Fruit fly (Drosophila melanogaster) whole organism, adult: Measurements from ENCODE around the gene CG7728.
A peak's percentile ranks its signal among the peaks of the same experiment; 100 is the strongest.

Source experiments
- CG11617 ChIP-seq: fragments of 200-800 bp; sonication (Bioruptor generic); optimal IDR thresholded peaks from 2 replicates; lab custom pipeline; 2017; ENCODE audit warnings: mild to moderate bottlenecking, missing biosample characterization, missing genetic modification reagents, missing genetic modification characterization
- CG1620 ChIP-seq: fragments of 200-800 bp; sonication (Bioruptor generic); optimal IDR thresholded peaks from 2 replicates; lab custom pipeline; 2016; ENCODE audit warnings: missing biosample characterization, missing genetic modification characterization
- CG5204 ChIP-seq: fragments of 200-800 bp; sonication (Bioruptor generic); optimal IDR thresholded peaks from 2 replicates; lab custom pipeline; 2016; ENCODE audit warnings: missing biosample characterization, missing genetic modification characterization
- CG7045 ChIP-seq: fragments of 200-800 bp; sonication (Bioruptor generic); optimal IDR thresholded peaks from 2 replicates; lab custom pipeline; 2017; ENCODE audit warnings: missing biosample characterization, mild to moderate bottlenecking, missing genetic modification characterization
- Crg-1 ChIP-seq: fragments of 200-800 bp; sonication (Bioruptor generic); optimal IDR thresholded peaks from 2 replicates; lab custom pipeline; 2016; ENCODE audit warnings: missing biosample characterization, missing genetic modification characterization
- Hr96 ChIP-seq: fragments of 200-800 bp; sonication (Bioruptor generic); optimal IDR thresholded peaks from 2 replicates; lab custom pipeline; 2016; ENCODE audit warnings: missing biosample characterization, missing genetic modification characterization
- Mnt ChIP-seq: fragments of 200-800 bp; sonication (Bioruptor generic); optimal IDR thresholded peaks from 2 replicates; lab custom pipeline; 2016; ENCODE audit warnings: missing biosample characterization, mild to moderate bottlenecking, missing genetic modification characterization
- bab1 ChIP-seq: fragments of 200-800 bp; sonication (Bioruptor generic); optimal IDR thresholded peaks from 3 replicates; lab custom pipeline; 2019; ENCODE audit warnings: missing biosample characterization, mild to moderate bottlenecking, missing genetic modification characterization, moderate library complexity
- cic ChIP-seq: fragments of 200-800 bp; sonication (Bioruptor generic); optimal IDR thresholded peaks from 2 replicates; lab custom pipeline; 2017; ENCODE audit warnings: missing biosample characterization, mild to moderate bottlenecking, missing genetic modification characterization, moderate library complexity
- kay ChIP-seq: fragments of 200-800 bp; sonication (Bioruptor generic); peaks from one replicate; lab custom pipeline; 2016; ENCODE audit warnings: missing biosample characterization, missing genetic modification characterization, borderline replicate concordance
- ovo ChIP-seq: fragments of 200-800 bp; sonication (Bioruptor generic); optimal IDR thresholded peaks from 2 replicates; lab custom pipeline; 2016; ENCODE audit warnings: missing biosample characterization, missing genetic modification characterization
- pad ChIP-seq: fragments of 200-800 bp; sonication (Bioruptor generic); optimal IDR thresholded peaks from 3 replicates; lab custom pipeline; 2017; ENCODE audit warnings: missing biosample characterization, missing genetic modification characterization, mild to moderate bottlenecking, moderate library complexity, missing genetic modification reagents
- tj ChIP-seq: fragments of 200-800 bp; sonication (Bioruptor generic); optimal IDR thresholded peaks from 3 replicates; lab custom pipeline; 2017; ENCODE audit warnings: missing biosample characterization, mild to moderate bottlenecking, missing genetic modification characterization, moderate library complexity

DNA sequence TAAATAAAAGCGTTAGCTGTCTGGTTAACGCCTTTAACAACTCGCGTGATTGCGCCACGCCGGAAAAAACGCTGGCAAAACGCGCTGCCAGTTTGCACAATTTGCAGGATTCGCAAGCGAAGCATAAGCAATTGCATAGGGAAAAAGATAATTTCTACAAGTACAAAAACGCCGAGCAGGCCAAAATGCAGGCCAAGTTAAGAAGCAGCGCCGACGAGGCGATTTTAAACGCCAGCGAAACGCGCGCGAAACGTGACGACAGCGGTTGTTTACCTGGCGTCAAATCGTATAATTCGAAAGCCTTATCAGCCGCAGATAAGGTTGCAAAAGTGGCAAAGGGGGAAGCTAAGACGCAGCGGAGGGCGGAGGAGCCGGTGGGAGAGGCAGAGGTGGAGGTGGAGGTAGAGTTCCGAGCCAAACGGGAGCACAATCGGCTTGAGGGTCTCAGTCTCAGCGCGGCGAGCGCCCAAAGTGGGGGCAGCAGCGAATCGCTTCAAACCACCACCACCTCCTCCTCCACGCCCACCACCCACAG, 35.2 kb upstream of the CG7728 start:
- TF ChIP-seq Hr96 (GFP tag; lab: Kevin White, UChicago) (no peak), Crg-1 (GFP tag; lab: Kevin White, UChicago) (no peak), pad (GFP tag; lab: Kevin White, UChicago) (peak; percentile 22), kay (GFP tag; lab: Kevin White, UChicago) (no peak), CG11617 (GFP tag; lab: Kevin White, UChicago) (peak; percentile 24), tj (peak; percentile 31), bab1 (GFP tag; lab: Kevin White, UChicago) (no peak), cic (GFP tag; lab: Kevin White, UChicago) (peak; percentile 91), CG1620 (GFP tag; lab: Kevin White, UChicago) (no peak), CG5204 (no peak), ovo (GFP tag; lab: Kevin White, UChicago) (no peak), CG7045 (peak; percentile 46), Mnt (peak; percentile 57)
